Worm (Caenorhabditis elegans) whole organism, L4 larva: ENCODE data around the gene T28D6.4.
A peak's percentile ranks its signal among the peaks of the same experiment; 100 is the strongest.

Experiments used
- F26F4.8 ChIP-seq: fragments of 200-800 bp; sonication (Bioruptor generic); conservative IDR thresholded peaks from 2 replicates; pipeline ENCODE4 v1.3.6; 2022; ENCODE audit warnings: missing genetic modification characterization, missing compliant biosample characterization
- F37D6.2 ChIP-seq: sonication (generic microtip); optimal IDR thresholded peaks from 2 replicates; lab custom pipeline; 2016; ENCODE audit warnings: mild to moderate bottlenecking, missing genetic modification characterization, missing compliant biosample characterization
- F49E8.2 ChIP-seq: sonication (generic microtip); optimal IDR thresholded peaks from 2 replicates; lab custom pipeline; 2016; ENCODE audit warnings: missing compliant biosample characterization, mild to moderate bottlenecking, missing genetic modification characterization, borderline replicate concordance
- T20F7.1 ChIP-seq: fragments of 200-800 bp; sonication (Bioruptor generic); optimal IDR thresholded peaks from 2 replicates; lab custom pipeline; 2018; ENCODE audit warnings: mild to moderate bottlenecking, missing genetic modification characterization, missing compliant biosample characterization
- T26A8.4 ChIP-seq: fragments of 200-800 bp; sonication (Bioruptor generic); IDR thresholded peaks from 2 replicates; pipeline ENCODE4 v1.3.6; 2022; ENCODE audit warnings: missing genetic modification characterization, missing compliant biosample characterization
- Y48G9A.11 ChIP-seq: fragments of 200-800 bp; sonication (Bioruptor generic); IDR thresholded peaks from 2 replicates; pipeline ENCODE4 v1.3.6; 2022; ENCODE audit warnings: missing genetic modification reagents, missing genetic modification characterization, missing compliant biosample characterization
- Y5F2A.4 ChIP-seq: fragments of 200-800 bp; sonication (Bioruptor generic); optimal IDR thresholded peaks from 2 replicates; lab custom pipeline; 2018; ENCODE audit warnings: mild to moderate bottlenecking, missing genetic modification characterization, missing compliant biosample characterization
- aly-2 ChIP-seq: sonication (generic microtip); optimal IDR thresholded peaks from 2 replicates; lab custom pipeline; 2018; ENCODE audit warnings: missing biosample characterization, missing genetic modification characterization
- ama-1 ChIP-seq: fragments of 150-350 bp; optimal IDR thresholded peaks from 2 replicates; lab custom pipeline; 2014; ENCODE audit warnings: inconsistent platforms, mixed read lengths
- ceh-20 ChIP-seq: fragments of 200-800 bp; sonication (Bioruptor generic); IDR thresholded peaks from 2 replicates; pipeline ENCODE4 v1.3.6; 2022; ENCODE audit warnings: missing genetic modification reagents, missing genetic modification characterization, missing compliant biosample characterization
- ceh-28 ChIP-seq: fragments of 150-350 bp; optimal IDR thresholded peaks from 2 replicates; lab custom pipeline; 2014; ENCODE audit warnings: missing biosample characterization, missing genetic modification reagents, missing genetic modification characterization
- ceh-82 ChIP-seq: sonication (generic microtip); optimal IDR thresholded peaks from 2 replicates; lab custom pipeline; 2017; ENCODE audit warnings: missing biosample characterization, missing genetic modification characterization
- ces-1 ChIP-seq: fragments of 150-350 bp; sonication (generic microtip); optimal IDR thresholded peaks from 4 replicates; lab custom pipeline; 2014; ENCODE audit warnings: missing biosample characterization, missing genetic modification reagents, missing genetic modification characterization
- ctbp-1 ChIP-seq: fragments of 200-800 bp; sonication (Bioruptor generic); IDR thresholded peaks from 2 replicates; pipeline ENCODE4 v1.3.6; 2022; ENCODE audit warnings: missing genetic modification reagents, missing genetic modification characterization, missing compliant biosample characterization
- daf-16 ChIP-seq, 3 experiments: sonication (generic microtip); optimal IDR thresholded peaks; 2 replicates each; lab custom pipeline; 2016 to 2017; ENCODE audit warnings: missing genetic modification characterization in 3 of 3, missing genetic modification reagents in 3 of 3, mild to moderate bottlenecking in 2 of 3, missing compliant biosample characterization in 2 of 3, missing biosample characterization in 1 of 3, moderate library complexity in 1 of 3
- dmd-6 ChIP-seq: fragments of 200-800 bp; sonication (Bioruptor generic); IDR thresholded peaks from 2 replicates; pipeline ENCODE4 v1.3.6; 2022; ENCODE audit warnings: missing genetic modification reagents, missing genetic modification characterization, missing compliant biosample characterization
- duxl-1 ChIP-seq: sonication (generic microtip); optimal IDR thresholded peaks from 2 replicates; lab custom pipeline; 2016; ENCODE audit warnings: mild to moderate bottlenecking, missing genetic modification characterization, moderate library complexity, missing compliant biosample characterization; ENCODE audit not compliant: poor library complexity
- dve-1 ChIP-seq: sonication (generic microtip); optimal IDR thresholded peaks from 2 replicates; lab custom pipeline; 2017; ENCODE audit warnings: antibody characterized with exemption, mild to moderate bottlenecking, missing genetic modification characterization, missing compliant biosample characterization; ENCODE audit not compliant: insufficient read depth
- egl-27 ChIP-seq: sonication (generic microtip); optimal IDR thresholded peaks from 3 replicates; lab custom pipeline; 2017; ENCODE audit warnings: missing biosample characterization, missing genetic modification reagents, missing genetic modification characterization
- egl-43 ChIP-seq: fragments of 200-800 bp; sonication (Bioruptor generic); IDR thresholded peaks from 2 replicates; pipeline ENCODE4 v1.3.6; 2022; ENCODE audit warnings: missing genetic modification reagents, missing genetic modification characterization, missing compliant biosample characterization
- hlh-11 ChIP-seq: fragments of 200-800 bp; sonication (Bioruptor generic); optimal IDR thresholded peaks from 2 replicates; lab custom pipeline; 2018; ENCODE audit warnings: mild to moderate bottlenecking, missing genetic modification characterization, missing compliant biosample characterization
- hmg-1.1 ChIP-seq: fragments of 200-800 bp; sonication (Bioruptor generic); IDR thresholded peaks from 2 replicates; pipeline ENCODE4 v1.3.6; 2022; ENCODE audit warnings: missing genetic modification reagents, missing genetic modification characterization, missing compliant biosample characterization
- jun-1 ChIP-seq: fragments of 150-350 bp; optimal IDR thresholded peaks from 2 replicates; lab custom pipeline; 2014; ENCODE audit warnings: missing biosample characterization, missing genetic modification reagents, missing genetic modification characterization
- lim-7 ChIP-seq: fragments of 200-800 bp; sonication (Bioruptor generic); IDR thresholded peaks from 2 replicates; pipeline ENCODE4 v1.3.6; 2022; ENCODE audit warnings: missing genetic modification characterization, missing compliant biosample characterization
- lin-1 ChIP-seq: fragments of 200-800 bp; sonication (Bioruptor generic); IDR thresholded peaks from 2 replicates; pipeline ENCODE4 v1.3.6; 2022; ENCODE audit warnings: missing genetic modification reagents, missing genetic modification characterization, missing compliant biosample characterization
- lin-13 ChIP-seq: fragments of 150-350 bp; optimal IDR thresholded peaks from 2 replicates; lab custom pipeline; 2014; ENCODE audit warnings: missing biosample characterization, missing genetic modification reagents, missing genetic modification characterization
- lin-15B ChIP-seq: fragments of 150-350 bp; sonication (generic microtip); optimal IDR thresholded peaks from 3 replicates; lab custom pipeline; 2014; ENCODE audit warnings: missing biosample characterization, missing genetic modification characterization
- lin-29 ChIP-seq: fragments of 200-800 bp; sonication (Bioruptor generic); IDR thresholded peaks from 2 replicates; pipeline ENCODE4 v1.3.6; 2022; ENCODE audit warnings: missing genetic modification reagents, missing genetic modification characterization, missing compliant biosample characterization
- lir-3 ChIP-seq: sonication (generic microtip); optimal IDR thresholded peaks from 2 replicates; lab custom pipeline; 2016; ENCODE audit warnings: mild to moderate bottlenecking, missing genetic modification characterization, missing compliant biosample characterization
- madf-5 ChIP-seq, 2 experiments: fragments of 200-800 bp; sonication (Bioruptor generic); IDR thresholded peaks; 2 replicates each; pipeline ENCODE4 v1.3.6; 2022; ENCODE audit warnings: missing compliant biosample characterization in 2 of 2, missing genetic modification characterization in 2 of 2
- mdl-1 ChIP-seq, 2 experiments: fragments of 150-350 bp in 1 of 2; sonication (generic microtip) in 1 of 2; optimal IDR thresholded peaks; 2 replicates each; lab custom pipeline; 2014 to 2017; ENCODE audit warnings: missing biosample characterization in 2 of 2, missing genetic modification characterization in 2 of 2
- mep-1 ChIP-seq: fragments of 150-350 bp; sonication (generic microtip); optimal IDR thresholded peaks from 3 replicates; lab custom pipeline; 2014; ENCODE audit warnings: missing biosample characterization, missing genetic modification characterization
- nhr-111 ChIP-seq: fragments of 200-800 bp; sonication (Bioruptor generic); optimal IDR thresholded peaks from 2 replicates; lab custom pipeline; 2018; ENCODE audit warnings: mild to moderate bottlenecking, missing genetic modification characterization, missing compliant biosample characterization
- nhr-25 ChIP-seq: sonication (generic microtip); optimal IDR thresholded peaks from 2 replicates; lab custom pipeline; 2017; ENCODE audit warnings: missing genetic modification characterization, mild to moderate bottlenecking, missing compliant biosample characterization, antibody characterized with exemption, moderate library complexity, borderline replicate concordance; ENCODE audit not compliant: insufficient read depth
- nhr-28 ChIP-seq: fragments of 150-350 bp; optimal IDR thresholded peaks from 2 replicates; lab custom pipeline; 2014; ENCODE audit warnings: missing biosample characterization, missing genetic modification characterization
- nhr-41 ChIP-seq: fragments of 200-800 bp; sonication (Bioruptor generic); IDR thresholded peaks from 2 replicates; pipeline ENCODE4 v1.3.6; 2022; ENCODE audit warnings: missing genetic modification reagents, missing genetic modification characterization, missing compliant biosample characterization
- nhr-42 ChIP-seq: fragments of 200-800 bp; sonication (Bioruptor generic); IDR thresholded peaks from 2 replicates; pipeline ENCODE4 v1.3.6; 2022; ENCODE audit warnings: missing genetic modification characterization, missing compliant biosample characterization
- nhr-48 ChIP-seq: sonication (generic microtip); optimal IDR thresholded peaks from 2 replicates; lab custom pipeline; 2016; ENCODE audit warnings: mild to moderate bottlenecking, missing genetic modification characterization, missing compliant biosample characterization
- nhr-6 ChIP-seq: fragments of 150-350 bp; optimal IDR thresholded peaks from 2 replicates; lab custom pipeline; 2014; ENCODE audit warnings: missing biosample characterization, missing genetic modification characterization
- pha-4 ChIP-seq, 2 experiments: fragments of 150-350 bp in 1 of 2; fragments of 200-800 bp in 1 of 2; sonication (Bioruptor generic) in 1 of 2; IDR thresholded peaks in 1 of 2; optimal IDR thresholded peaks in 1 of 2; 2 replicates each; pipeline versions ENCODE4 v1.3.6 to Lab custom; 2014 to 2022; ENCODE audit warnings: missing genetic modification characterization in 2 of 2, missing genetic modification reagents in 2 of 2, missing biosample characterization in 1 of 2, missing compliant biosample characterization in 1 of 2
- pqm-1 ChIP-seq: sonication (generic microtip); optimal IDR thresholded peaks from 2 replicates; lab custom pipeline; 2017; ENCODE audit warnings: missing biosample characterization, missing genetic modification characterization
- saeg-2 ChIP-seq: fragments of 200-800 bp; sonication (Bioruptor generic); IDR thresholded peaks from 2 replicates; pipeline ENCODE4 v1.3.6; 2022; ENCODE audit warnings: missing genetic modification reagents, missing genetic modification characterization, missing compliant biosample characterization
- set-16 ChIP-seq: fragments of 200-800 bp; sonication (Bioruptor generic); IDR thresholded peaks from 2 replicates; pipeline ENCODE4 v1.3.6; 2022; ENCODE audit warnings: missing genetic modification reagents, missing genetic modification characterization, missing compliant biosample characterization
- snpc-1.2 ChIP-seq: fragments of 200-800 bp; sonication (Bioruptor generic); IDR thresholded peaks from 2 replicates; pipeline ENCODE4 v1.3.6; 2022; ENCODE audit warnings: missing genetic modification reagents, missing genetic modification characterization, missing compliant biosample characterization
- snpc-4 ChIP-seq: fragments of 150-350 bp; optimal IDR thresholded peaks from 2 replicates; lab custom pipeline; 2014; ENCODE audit warnings: missing biosample characterization, missing genetic modification characterization
- spr-3 ChIP-seq: fragments of 200-800 bp; sonication (Bioruptor generic); optimal IDR thresholded peaks from 2 replicates; lab custom pipeline; 2018; ENCODE audit warnings: mild to moderate bottlenecking, missing genetic modification characterization, missing compliant biosample characterization
- tra-1 ChIP-seq: fragments of 200-800 bp; sonication (Bioruptor generic); IDR thresholded peaks from 2 replicates; pipeline ENCODE4 v1.3.6; 2022; ENCODE audit warnings: missing genetic modification reagents, missing genetic modification characterization, missing compliant biosample characterization
- zag-1 ChIP-seq: fragments of 150-350 bp; optimal IDR thresholded peaks from 2 replicates; lab custom pipeline; 2014; ENCODE audit warnings: missing biosample characterization, missing genetic modification characterization
- zfp-2 ChIP-seq: sonication (generic microtip); optimal IDR thresholded peaks from 2 replicates; lab custom pipeline; 2016; ENCODE audit warnings: mild to moderate bottlenecking, missing genetic modification characterization, missing compliant biosample characterization

The T28D6.4 gene

DNA sequence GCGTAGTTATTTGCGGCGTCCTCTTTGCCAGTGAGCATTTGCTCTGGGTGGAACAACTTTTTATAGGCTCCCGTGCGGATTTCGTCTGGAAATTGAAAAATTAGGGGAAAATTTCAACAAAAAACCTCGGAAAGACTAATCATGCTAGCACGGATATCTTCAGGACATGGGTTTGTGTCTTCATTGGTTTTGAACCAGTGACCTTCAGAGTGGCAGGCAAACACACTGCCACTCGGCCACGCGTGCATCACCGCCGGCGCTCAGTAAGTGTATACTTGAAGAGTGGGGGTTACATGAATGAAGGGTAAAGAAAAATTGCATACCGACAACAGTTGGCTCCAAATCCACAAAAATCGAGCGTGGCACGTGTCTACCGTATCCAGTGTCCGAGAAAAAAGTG, 11.0 kb downstream of the T28D6.4 start (continued):
- TF ChIP-seq dve-1 (tag; lab: Kevin White, UChicago) (peak; percentile 61), lin-15B (no peak), ama-1 (no peak), ceh-20 (GFP tag; lab: Robert Waterston, UW) (peak; percentile 67; the same call in 1 of the 2 replicates), hlh-11 (tag; lab: Kevin White, UChicago) (peak; percentile 59), snpc-1.2 (peak; percentile 64; the same call in 1 of the 2 replicates), lim-7 (peak; percentile 94), nhr-28 (tag; lab: Kevin White, UChicago) (no peak), lin-13 (GFP tag; lab: Kevin White, UChicago) (peak; percentile 59), nhr-6 (peak; percentile 8), egl-27 (no peak), duxl-1 (tag; lab: Kevin White, UChicago) (peak; percentile 22), snpc-4 (tag; lab: Kevin White, UChicago) (no peak), nhr-41 (GFP tag; lab: Robert Waterston, UW) (0 out of 2 replicates have a peak, but pooled peaks have one; percentile 18), nhr-42 (GFP tag; lab: Robert Waterston, UW) (no peak; the same call in 1 of the 2 replicates), lin-1 (peak; percentile 79; the same call in 1 of the 2 replicates), hmg-1.1 (GFP tag; lab: Robert Waterston, UW) (peak; percentile 89), ceh-82 (no peak), Y48G9A.11 (GFP tag; lab: Robert Waterston, UW) (0 out of 2 replicates have a peak, but pooled peaks have one; percentile 52), nhr-48 (tag; lab: Kevin White, UChicago) (peak; percentile 26), set-16 (GFP tag; lab: Robert Waterston, UW) (peak; percentile 39), egl-43 (peak; percentile 90), ctbp-1 (0 out of 2 replicates have a peak, but pooled peaks have one; percentile 54), T20F7.1 (GFP tag; lab: Kevin White, UChicago) (no peak), saeg-2 (GFP tag; lab: Robert Waterston, UW) (no peak; the same call in 1 of the 2 replicates), F49E8.2 (tag; lab: Kevin White, UChicago) (peak; percentile 43), lin-29 (GFP tag; lab: Robert Waterston, UW) (0 out of 2 replicates have a peak, but pooled peaks have one; percentile 31), mep-1 (tag; lab: Kevin White, UChicago) (peak; percentile 49), zag-1 (no peak), pha-4 (GFP tag; IDR thresholded peaks at IDR 0.05; lab: Robert Waterston, UW) (peak; percentile 75; the same call in 1 of the 2 replicates), pha-4 (tag; optimal IDR thresholded peaks at IDR 0.05; lab: Kevin White, UChicago) (no peak), F37D6.2 (tag; lab: Kevin White, UChicago) (peak; percentile 35), madf-5 (GFP tag; IDR thresholded peaks at IDR 0.05; lab: Robert Waterston, UW) (peak in 1 of 2 experiments; percentile 54; a peak in 1 of 4 replicates), T26A8.4 (GFP tag; lab: Robert Waterston, UW) (peak; percentile 83), daf-16 (GFP tag; optimal IDR thresholded peaks at IDR 0.05; lab: Kevin White, UChicago) (peak; percentile 26 to 30), daf-16 (tag; optimal IDR thresholded peaks at IDR 0.05; lab: Kevin White, UChicago) (peak; percentile 28), aly-2 (no peak), Y5F2A.4 (GFP tag; lab: Kevin White, UChicago) (peak; percentile 69), dmd-6 (GFP tag; lab: Robert Waterston, UW) (peak; percentile 66), zfp-2 (tag; lab: Kevin White, UChicago) (no peak), ces-1 (GFP tag; lab: Kevin White, UChicago) (no peak), F26F4.8 (peak; percentile 83), ceh-28 (tag; lab: Kevin White, UChicago) (no peak), jun-1 (tag; lab: Kevin White, UChicago) (no peak), spr-3 (GFP tag; lab: Kevin White, UChicago) (peak; percentile 45), nhr-25 (tag; lab: Kevin White, UChicago) (no peak), nhr-111 (GFP tag; lab: Kevin White, UChicago) (peak; percentile 79), mdl-1 (tag; optimal IDR thresholded peaks at IDR 0.05; lab: Kevin White, UChicago) (no peak), lir-3 (tag; lab: Kevin White, UChicago) (peak; percentile 59), tra-1 (GFP tag; lab: Robert Waterston, UW) (0 out of 2 replicates have a peak, but pooled peaks have one; percentile 64), pqm-1 (tag; lab: Kevin White, UChicago) (no peak)
